Worm (Caenorhabditis elegans): Measurements from ENCODE around the gene T05A8.3.

DNA sequence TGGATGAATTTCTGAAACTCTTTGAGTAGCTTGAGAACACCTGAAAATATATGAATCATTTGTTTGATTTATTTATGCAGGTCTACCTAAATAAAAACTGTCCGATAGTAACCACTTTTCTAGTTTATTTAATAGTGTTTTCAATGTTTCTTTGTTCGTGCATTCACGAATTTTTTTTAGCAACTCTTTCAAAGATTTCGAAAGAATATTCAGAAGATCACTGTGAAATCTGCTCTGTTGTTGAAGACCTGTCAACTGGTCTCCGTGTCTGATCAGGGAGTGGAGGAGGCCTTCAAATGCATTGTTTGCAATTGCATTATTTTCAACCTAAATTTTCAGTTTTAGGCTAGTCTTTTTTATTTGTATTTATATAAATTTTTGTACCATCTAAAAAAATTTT, 7.3 kb downstream of the T05A8.3 start, which contains the start of gene T05A8.1:
- no peak for TF ChIP-seq zag-1 (tag; optimal IDR thresholded peaks at IDR 0.05)
- no peak for TF ChIP-seq nhr-12 (tag; optimal IDR thresholded peaks at IDR 0.05)
- no peak for TF ChIP-seq ceh-82 (tag; optimal IDR thresholded peaks at IDR 0.05)
- no peak for TF ChIP-seq unc-62 (GFP tag; optimal IDR thresholded peaks at IDR 0.05)
- TF ChIP-seq lin-13 (GFP tag; optimal IDR thresholded peaks at IDR 0.05), result no peak
- no peak for TF ChIP-seq R02D3.7 (tag; optimal IDR thresholded peaks at IDR 0.05)
